Worm (Caenorhabditis elegans) whole organism, late embryonic: ENCODE measurements around the gene gst-34.

Experiments used
- C08G9.2 ChIP-seq: sonication (generic microtip); optimal IDR thresholded peaks from 2 replicates; lab custom pipeline; 2016; ENCODE audit warnings: mild to moderate bottlenecking, missing genetic modification characterization, moderate library complexity, missing compliant biosample characterization
- C38D4.7 ChIP-seq: fragments of 200-800 bp; sonication (Bioruptor generic); optimal IDR thresholded peaks from 2 replicates; lab custom pipeline; 2018; ENCODE audit warnings: mild to moderate bottlenecking, missing genetic modification characterization, moderate library complexity, missing compliant biosample characterization
- ceh-19 ChIP-seq: fragments of 200-800 bp; sonication (Bioruptor generic); optimal IDR thresholded peaks from 2 replicates; lab custom pipeline; 2018; ENCODE audit warnings: mild to moderate bottlenecking, missing genetic modification characterization, missing compliant biosample characterization
- ceh-22 ChIP-seq: sonication (generic microtip); optimal IDR thresholded peaks from 2 replicates; lab custom pipeline; 2017; ENCODE audit warnings: missing biosample characterization, missing genetic modification characterization
- ets-4 ChIP-seq: sonication (generic microtip); optimal IDR thresholded peaks from 2 replicates; lab custom pipeline; 2016; ENCODE audit warnings: missing genetic modification characterization, missing compliant biosample characterization
- nfya-1 ChIP-seq: sonication (generic microtip); optimal IDR thresholded peaks from 2 replicates; lab custom pipeline; 2017; ENCODE audit warnings: missing genetic modification characterization, mild to moderate bottlenecking, missing compliant biosample characterization, antibody characterized with exemption, moderate library complexity
- pag-3 ChIP-seq: sonication (generic microtip); optimal IDR thresholded peaks from 2 replicates; lab custom pipeline; 2016; ENCODE audit warnings: missing compliant biosample characterization, missing genetic modification characterization, borderline replicate concordance
- pat-9 ChIP-seq: fragments of 200-800 bp; sonication (Bioruptor generic); optimal IDR thresholded peaks from 2 replicates; lab custom pipeline; 2018; ENCODE audit warnings: mild to moderate bottlenecking, missing genetic modification characterization, moderate library complexity, missing compliant biosample characterization
- pros-1 ChIP-seq: fragments of 150-350 bp; optimal IDR thresholded peaks from 2 replicates; lab custom pipeline; 2014; ENCODE audit warnings: missing biosample characterization, missing genetic modification reagents, missing genetic modification characterization
- unc-3 ChIP-seq, 2 experiments: fragments of 200-800 bp in 1 of 2; sonication (Bioruptor generic) in 1 of 2; sonication (generic microtip) in 1 of 2; conservative IDR thresholded peaks in 1 of 2; optimal IDR thresholded peaks in 1 of 2; 2 replicates each; pipeline versions ENCODE4 v1.3.6 to Lab custom; 2016 to 2022; ENCODE audit warnings: missing compliant biosample characterization in 2 of 2, missing genetic modification characterization in 2 of 2, missing genetic modification reagents in 1 of 2
- unc-55 ChIP-seq: sonication (generic microtip); optimal IDR thresholded peaks from 2 replicates; lab custom pipeline; 2017; ENCODE audit warnings: missing biosample characterization, missing genetic modification reagents, missing genetic modification characterization

DNA sequence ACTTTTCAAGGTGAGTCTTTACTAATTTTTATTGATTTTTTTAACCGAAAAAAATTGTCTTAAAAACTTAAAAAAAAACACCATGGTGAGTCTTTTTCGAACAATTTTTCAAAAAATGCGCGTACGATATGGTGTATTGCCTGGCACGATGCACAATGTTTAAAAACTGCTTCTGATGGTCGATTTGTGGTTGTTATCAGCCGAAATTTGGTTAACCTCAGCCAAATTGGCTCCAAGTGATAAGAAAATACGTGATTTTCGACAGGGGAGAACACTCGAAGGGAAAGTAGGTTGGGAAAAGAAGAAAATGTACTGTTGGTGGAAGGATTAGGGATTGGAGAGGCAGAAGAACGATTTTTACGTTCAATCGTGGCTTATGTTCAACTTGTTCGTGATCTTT is 24.5 kb upstream of the gst-34 start:
- no peak for TF ChIP-seq pros-1 (tag; lab: Kevin White, UChicago)
- TF ChIP-seq C08G9.2 (tag; lab: Kevin White, UChicago), result no peak
- TF ChIP-seq pat-9 (tag; lab: Kevin White, UChicago), result no peak
- no peak for TF ChIP-seq ets-4 (tag; lab: Kevin White, UChicago)
- no peak for TF ChIP-seq nfya-1 (tag; lab: Kevin White, UChicago)
- TF ChIP-seq unc-55 (GFP tag; lab: Kevin White, UChicago), result no peak
- no peak for TF ChIP-seq ceh-22 (tag; lab: Kevin White, UChicago)
- TF ChIP-seq unc-3 (GFP tag; conservative IDR thresholded peaks at IDR 0.05; lab: Robert Waterston, UW), result no peak
- no peak for TF ChIP-seq unc-3 (tag; optimal IDR thresholded peaks at IDR 0.05; lab: Kevin White, UChicago)
- TF ChIP-seq ceh-19 (GFP tag; lab: Kevin White, UChicago), result no peak
- no peak for TF ChIP-seq pag-3
- TF ChIP-seq C38D4.7 (GFP tag; lab: Kevin White, UChicago), result no peak
